Worm (Caenorhabditis elegans): ENCODE measurements around the gene gst-16.

DNA sequence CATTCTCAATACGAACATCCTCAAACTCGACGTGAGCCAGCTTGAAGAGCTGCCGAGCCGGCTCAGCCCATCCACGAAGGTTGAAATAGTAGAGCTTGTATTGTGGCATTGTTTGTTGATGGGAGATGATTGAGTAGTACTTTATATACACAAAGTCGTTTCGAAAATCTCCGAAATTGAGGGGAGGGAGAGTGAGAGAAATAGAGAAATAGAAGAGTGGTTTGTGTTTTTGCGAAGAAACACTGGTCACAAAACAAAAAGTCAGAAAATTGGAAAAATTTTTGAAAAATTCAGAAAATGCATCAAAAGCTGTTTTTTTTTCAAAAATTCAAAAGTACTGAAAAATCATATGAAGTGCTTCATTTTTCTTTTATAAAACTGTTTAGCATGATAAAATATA is 13.1 kb downstream of the gst-16 start, which contains the start of gene gst-24:
- no peak for TF ChIP-seq Y53G8AR.9 (GFP tag; conservative IDR thresholded peaks at IDR 0.05)
- no peak for TF ChIP-seq lag-1 (GFP tag; IDR thresholded peaks at IDR 0.05)
- no peak for TF ChIP-seq ztf-25 (GFP tag; IDR thresholded peaks at IDR 0.05)
- no peak for TF ChIP-seq Y95B8A.8 (GFP tag; IDR thresholded peaks at IDR 0.05)
- no peak for TF ChIP-seq Y53F4B.3 (GFP tag; IDR thresholded peaks at IDR 0.05)
- no peak for TF ChIP-seq nhr-90 (tag; optimal IDR thresholded peaks at IDR 0.05)
- TF ChIP-seq unc-130 (GFP tag; optimal IDR thresholded peaks at IDR 0.05), result no peak
- TF ChIP-seq Y56A3A.18 (GFP tag; IDR thresholded peaks at IDR 0.05), result no peak
